Fruit fly (Drosophila melanogaster) whole organism, prepupa: ENCODE measurements around the gene inaF-A.

Source experiments
- Blimp-1 ChIP-seq: fragments of 200-800 bp; sonication (Bioruptor generic); optimal IDR thresholded peaks from 3 replicates; lab custom pipeline; 2017; ENCODE audit warnings: missing biosample characterization, missing genetic modification characterization, mild to moderate bottlenecking, moderate library complexity, missing genetic modification reagents
- CG10669 ChIP-seq: fragments of 200-800 bp; sonication (Bioruptor generic); optimal IDR thresholded peaks from 3 replicates; lab custom pipeline; 2018; ENCODE audit warnings: missing biosample characterization, mild to moderate bottlenecking, missing genetic modification characterization, moderate library complexity
- CG11294 ChIP-seq: fragments of 200-800 bp; sonication (Bioruptor generic); IDR thresholded peaks from 2 replicates; pipeline ENCODE4 v1.3.6; 2022; ENCODE audit warnings: missing biosample characterization, missing genetic modification characterization
- CG11902 ChIP-seq: fragments of 200-800 bp; sonication (Bioruptor generic); optimal IDR thresholded peaks from 3 replicates; lab custom pipeline; 2016; ENCODE audit warnings: missing biosample characterization, missing genetic modification characterization
- CG15336 ChIP-seq: fragments of 200-800 bp; sonication (Bioruptor generic); IDR thresholded peaks from 2 replicates; pipeline ENCODE4 v1.3.6; 2022; ENCODE audit warnings: missing biosample characterization, missing genetic modification characterization
- CG16779 ChIP-seq: fragments of 200-800 bp; sonication (Bioruptor generic); optimal IDR thresholded peaks from 3 replicates; lab custom pipeline; 2017; ENCODE audit warnings: missing biosample characterization, mild to moderate bottlenecking, missing genetic modification characterization
- CG3032 ChIP-seq: fragments of 200-800 bp; optimal IDR thresholded peaks from 2 replicates; lab custom pipeline; 2019; ENCODE audit warnings: missing biosample characterization, mild to moderate bottlenecking, missing genetic modification characterization, moderate library complexity
- CG31627 ChIP-seq: fragments of 200-800 bp; sonication (Bioruptor generic); optimal IDR thresholded peaks from 3 replicates; lab custom pipeline; 2016; ENCODE audit warnings: missing biosample characterization, missing genetic modification characterization
- CG32006 ChIP-seq: fragments of 200-800 bp; sonication (Bioruptor generic); optimal IDR thresholded peaks from 3 replicates; lab custom pipeline; 2017; ENCODE audit warnings: missing biosample characterization, mild to moderate bottlenecking, missing genetic modification characterization
- CG34406 ChIP-seq: fragments of 200-800 bp; sonication (Bioruptor generic); optimal IDR thresholded peaks from 3 replicates; lab custom pipeline; 2016; ENCODE audit warnings: missing biosample characterization, missing genetic modification characterization
- CG3919 ChIP-seq: fragments of 200-800 bp; sonication (Bioruptor generic); optimal IDR thresholded peaks from 3 replicates; lab custom pipeline; 2016; ENCODE audit warnings: missing biosample characterization, missing genetic modification characterization
- CG4318 ChIP-seq: fragments of 200-800 bp; sonication (Bioruptor generic); optimal IDR thresholded peaks from 3 replicates; lab custom pipeline; 2017; ENCODE audit warnings: missing biosample characterization, mild to moderate bottlenecking, missing genetic modification characterization
- CG6163 ChIP-seq: fragments of 200-800 bp; sonication (Bioruptor generic); IDR thresholded peaks from 3 replicates; pipeline ENCODE4 v1.3.6; 2022; ENCODE audit warnings: missing biosample characterization, missing genetic modification characterization
- CG6276 ChIP-seq: fragments of 200-800 bp; sonication (Bioruptor generic); optimal IDR thresholded peaks from 2 replicates; lab custom pipeline; 2017; ENCODE audit warnings: missing biosample characterization, mild to moderate bottlenecking, missing genetic modification characterization
- CG6792 ChIP-seq: fragments of 200-800 bp; sonication (Bioruptor generic); optimal IDR thresholded peaks from 3 replicates; lab custom pipeline; 2016; ENCODE audit warnings: missing biosample characterization, missing genetic modification characterization
- CG6854 ChIP-seq: fragments of 200-800 bp; sonication (Bioruptor generic); optimal IDR thresholded peaks from 2 replicates; lab custom pipeline; 2017; ENCODE audit warnings: missing biosample characterization, mild to moderate bottlenecking, missing genetic modification characterization
- CG7368 ChIP-seq: fragments of 200-800 bp; sonication (Bioruptor generic); optimal IDR thresholded peaks from 3 replicates; lab custom pipeline; 2016; ENCODE audit warnings: missing biosample characterization, missing genetic modification characterization
- CG8319 ChIP-seq: fragments of 200-800 bp; sonication (Bioruptor generic); optimal IDR thresholded peaks from 3 replicates; lab custom pipeline; 2016; ENCODE audit warnings: missing biosample characterization, missing genetic modification characterization
- CG8632 ChIP-seq: fragments of 200-800 bp; sonication (Bioruptor generic); optimal IDR thresholded peaks from 3 replicates; lab custom pipeline; 2016; ENCODE audit warnings: missing biosample characterization, missing genetic modification characterization
- Eip75B ChIP-seq: fragments of 200-800 bp; sonication (Bioruptor generic); optimal IDR thresholded peaks from 3 replicates; lab custom pipeline; 2016; ENCODE audit warnings: missing biosample characterization, missing genetic modification characterization
- Eip78C ChIP-seq: fragments of 200-800 bp; sonication (Bioruptor generic); peaks from one replicate; lab custom pipeline; 2016; ENCODE audit warnings: missing biosample characterization, missing genetic modification characterization
- Eip93F ChIP-seq: fragments of 200-800 bp; sonication (Bioruptor generic); optimal IDR thresholded peaks from 2 replicates; lab custom pipeline; 2016; ENCODE audit warnings: missing biosample characterization, mild to moderate bottlenecking, missing genetic modification characterization
- Ets96B ChIP-seq: fragments of 200-800 bp; optimal IDR thresholded peaks from 2 replicates; lab custom pipeline; 2019; ENCODE audit warnings: missing biosample characterization, mild to moderate bottlenecking, missing genetic modification characterization, moderate library complexity
- Gug ChIP-seq: fragments of 200-800 bp; sonication (Bioruptor generic); IDR thresholded peaks from 2 replicates; pipeline ENCODE4 v1.3.6; 2022; ENCODE audit warnings: missing biosample characterization, missing genetic modification characterization
- Hr4 ChIP-seq: fragments of 200-800 bp; sonication (Bioruptor generic); optimal IDR thresholded peaks from 3 replicates; lab custom pipeline; 2016; ENCODE audit warnings: missing biosample characterization, missing genetic modification characterization
- Lpt ChIP-seq: fragments of 200-800 bp; sonication (Bioruptor generic); optimal IDR thresholded peaks from 3 replicates; lab custom pipeline; 2016; ENCODE audit warnings: missing biosample characterization, missing genetic modification characterization
- Met ChIP-seq: fragments of 200-800 bp; sonication (Bioruptor generic); optimal IDR thresholded peaks from 3 replicates; lab custom pipeline; 2016; ENCODE audit warnings: missing biosample characterization, missing genetic modification characterization
- OdsH ChIP-seq: fragments of 200-800 bp; sonication (Bioruptor generic); optimal IDR thresholded peaks from 3 replicates; lab custom pipeline; 2016; ENCODE audit warnings: missing biosample characterization, missing genetic modification characterization
- Sox102F ChIP-seq: fragments of 200-800 bp; sonication (Bioruptor generic); optimal IDR thresholded peaks from 2 replicates; lab custom pipeline; 2016; ENCODE audit warnings: missing biosample characterization, mild to moderate bottlenecking, missing genetic modification characterization
- Sox14 ChIP-seq: fragments of 200-800 bp; sonication (Bioruptor generic); optimal IDR thresholded peaks from 3 replicates; lab custom pipeline; 2016; ENCODE audit warnings: missing biosample characterization, missing genetic modification characterization
- achi ChIP-seq: fragments of 200-800 bp; sonication (Bioruptor generic); optimal IDR thresholded peaks from 3 replicates; lab custom pipeline; 2016; ENCODE audit warnings: missing biosample characterization, missing genetic modification characterization
- cyc ChIP-seq: fragments of 200-800 bp; sonication (Bioruptor generic); optimal IDR thresholded peaks from 3 replicates; lab custom pipeline; 2016; ENCODE audit warnings: missing biosample characterization, missing genetic modification characterization
- dsx ChIP-seq: fragments of 200-800 bp; optimal IDR thresholded peaks from 3 replicates; lab custom pipeline; 2019; ENCODE audit warnings: missing biosample characterization, mild to moderate bottlenecking, missing genetic modification characterization, moderate library complexity; ENCODE audit not compliant: poor library complexity, severe bottlenecking
- eg ChIP-seq: fragments of 200-800 bp; sonication (Bioruptor generic); IDR thresholded peaks from 3 replicates; pipeline ENCODE4 v1.3.6; 2022; ENCODE audit warnings: missing biosample characterization, missing genetic modification characterization
- esn ChIP-seq: fragments of 200-800 bp; sonication (Bioruptor generic); optimal IDR thresholded peaks from 2 replicates; lab custom pipeline; 2016; ENCODE audit warnings: missing biosample characterization, mild to moderate bottlenecking, missing genetic modification characterization, moderate library complexity
- fd59A ChIP-seq: fragments of 200-800 bp; sonication (Bioruptor generic); optimal IDR thresholded peaks from 2 replicates; lab custom pipeline; 2017; ENCODE audit warnings: missing biosample characterization, mild to moderate bottlenecking, missing genetic modification characterization, missing genetic modification reagents
- fd85E ChIP-seq: fragments of 200-800 bp; sonication (Bioruptor generic); optimal IDR thresholded peaks from 3 replicates; lab custom pipeline; 2016; ENCODE audit warnings: missing biosample characterization, missing genetic modification characterization
- fkh ChIP-seq: fragments of 200-800 bp; sonication (Bioruptor generic); optimal IDR thresholded peaks from 3 replicates; lab custom pipeline; 2017; ENCODE audit warnings: missing biosample characterization, mild to moderate bottlenecking, missing genetic modification characterization, moderate library complexity
- lz ChIP-seq: fragments of 200-800 bp; sonication (Bioruptor generic); optimal IDR thresholded peaks from 3 replicates; lab custom pipeline; 2016; ENCODE audit warnings: missing biosample characterization, missing genetic modification characterization
- net ChIP-seq: fragments of 200-800 bp; sonication (Bioruptor generic); optimal IDR thresholded peaks from 3 replicates; lab custom pipeline; 2016; ENCODE audit warnings: missing biosample characterization, missing genetic modification characterization
- pdm3 ChIP-seq: fragments of 200-800 bp; sonication (Bioruptor generic); optimal IDR thresholded peaks from 3 replicates; lab custom pipeline; 2016; ENCODE audit warnings: missing biosample characterization, missing genetic modification characterization
- salr ChIP-seq, 2 experiments: fragments of 200-800 bp; sonication (Bioruptor generic); optimal IDR thresholded peaks; 3 replicates each; lab custom pipeline; 2016 to 2018; ENCODE audit warnings: missing biosample characterization in 2 of 2, missing genetic modification characterization in 2 of 2, mild to moderate bottlenecking in 1 of 2
- spab ChIP-seq: fragments of 200-800 bp; sonication (Bioruptor generic); optimal IDR thresholded peaks from 2 replicates; lab custom pipeline; 2017; ENCODE audit warnings: missing biosample characterization, mild to moderate bottlenecking, missing genetic modification characterization, missing genetic modification reagents
- ss ChIP-seq, 2 experiments: fragments of 200-800 bp; sonication (Bioruptor generic); optimal IDR thresholded peaks; 2 replicates in 1 of 2; 3 replicates in 1 of 2; lab custom pipeline; 2017 to 2018; ENCODE audit warnings: mild to moderate bottlenecking in 2 of 2, missing biosample characterization in 2 of 2, missing genetic modification characterization in 2 of 2, moderate library complexity in 1 of 2
- svp ChIP-seq: fragments of 200-800 bp; sonication (Bioruptor generic); peaks from one replicate; lab custom pipeline; 2016; ENCODE audit warnings: missing biosample characterization, missing genetic modification characterization

inaF-A gene

DNA sequence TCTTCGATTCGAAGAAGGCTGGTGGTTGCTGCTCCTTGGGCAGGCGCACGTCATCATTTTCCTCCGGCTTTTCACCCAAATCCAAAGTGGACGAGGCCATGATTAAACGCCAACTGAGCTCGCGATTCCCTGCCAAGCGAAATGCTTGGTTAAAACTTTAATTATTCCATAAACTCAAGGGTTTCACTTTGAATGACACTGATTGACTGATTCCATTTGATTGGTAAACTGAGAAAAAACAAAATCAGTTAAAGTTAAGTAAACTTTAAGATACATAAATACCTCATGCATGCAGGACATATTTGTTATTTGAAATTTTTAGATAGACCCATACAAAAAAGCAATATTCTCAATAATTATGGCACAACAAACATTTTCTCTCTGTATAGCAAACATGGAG lies at the start of gene inaF-A:
Gene inaF-A, minus strand, starts transcription at position 101 of the 400 bp plus-strand sequence.
- peak; percentile 18 for TF ChIP-seq Eip78C (GFP tag; lab: Kevin White, UChicago)
- no peak for TF ChIP-seq CG8632 (GFP tag; lab: Kevin White, UChicago)
- TF ChIP-seq CG32006 (GFP tag; lab: Kevin White, UChicago), result peak; percentile 33
- TF ChIP-seq CG7368, result no peak

DNA sequence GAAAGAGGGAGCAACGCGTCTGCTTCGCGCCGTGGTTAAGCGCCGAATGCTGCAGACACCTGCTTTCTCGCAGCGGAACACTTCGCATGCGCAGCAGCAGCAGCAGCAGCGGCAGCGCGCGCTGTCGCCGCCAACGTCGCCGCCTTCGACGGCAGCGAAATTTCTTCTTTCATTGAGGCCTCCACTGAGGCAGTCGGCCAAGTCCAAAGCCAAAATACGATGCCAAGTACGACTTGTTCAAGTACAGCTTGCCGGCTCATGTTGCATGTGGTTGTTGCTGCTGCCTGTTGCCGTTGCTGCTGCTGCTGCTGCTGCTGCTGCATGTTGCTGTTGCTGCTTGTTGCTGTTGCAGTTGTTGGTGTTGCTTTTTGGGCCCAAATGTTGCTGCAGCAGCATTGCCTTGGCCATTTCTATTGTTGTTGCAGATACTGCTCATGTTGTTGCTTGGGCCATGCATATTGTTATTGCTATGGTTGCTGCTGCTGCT lies 45.1 kb upstream of the inaF-A start, which contains the start of gene dy:
Gene dy, minus strand, starts transcription at position 51 of the 487 bp plus-strand sequence.
- TF ChIP-seq CG3032 (tag; lab: Kevin White, UChicago), result no peak
- TF ChIP-seq CG8632 (GFP tag; lab: Kevin White, UChicago), result no peak
- TF ChIP-seq Eip78C (GFP tag; lab: Kevin White, UChicago), result peak; percentile 34
- TF ChIP-seq CG3919 (GFP tag; lab: Kevin White, UChicago), result peak; percentile 51
- TF ChIP-seq net (GFP tag; lab: Kevin White, UChicago), result no peak
- no peak for TF ChIP-seq ss (GFP tag; optimal IDR thresholded peaks at IDR 0.05; lab: Kevin White, UChicago)

DNA sequence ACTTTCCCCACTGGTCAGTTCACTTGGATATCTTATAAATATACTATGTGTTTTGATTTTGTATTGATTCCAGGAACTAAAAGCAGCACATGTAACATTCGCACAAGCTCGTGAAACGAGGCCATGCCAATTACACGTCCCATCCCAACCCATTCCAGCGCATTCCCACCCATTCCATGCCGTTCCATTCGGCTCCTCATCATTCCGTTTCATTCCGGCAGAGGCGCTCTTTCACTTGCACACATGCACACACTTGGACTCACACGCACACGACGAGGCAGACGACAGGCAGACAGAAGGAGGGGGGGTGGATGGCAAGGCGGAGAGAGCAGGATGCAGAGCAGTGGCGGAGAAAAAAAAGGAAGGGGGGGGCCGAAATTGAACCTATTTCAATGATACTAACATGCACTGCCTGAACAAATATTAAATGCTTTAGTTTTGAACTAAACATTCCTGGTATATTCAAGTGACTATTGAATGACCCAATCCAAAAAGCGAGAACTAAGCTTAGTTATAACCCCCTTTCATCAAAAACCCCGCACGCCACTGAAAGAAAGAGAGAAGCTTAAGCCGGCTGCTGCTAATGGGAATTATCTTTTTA lies 42.4 kb upstream of the inaF-A start:
- peak; percentile 94 for TF ChIP-seq Eip75B (GFP tag; lab: Kevin White, UChicago)
- peak; percentile 90 for TF ChIP-seq Blimp-1 (GFP tag; lab: Kevin White, UChicago)
- peak; percentile 93 for TF ChIP-seq pdm3 (GFP tag; lab: Kevin White, UChicago)
- TF ChIP-seq CG11294, result peak; percentile 70
- TF ChIP-seq CG34406 (GFP tag; lab: Kevin White, UChicago), result peak; percentile 94
- peak; percentile 95 for TF ChIP-seq Sox14
- TF ChIP-seq dsx (GFP tag; lab: Kevin White, UChicago), result peak; percentile 92
- TF ChIP-seq CG7368, result peak; percentile 95
- TF ChIP-seq CG6854 (GFP tag; lab: Kevin White, UChicago), result peak; percentile 96
- TF ChIP-seq CG8319 (GFP tag; lab: Kevin White, UChicago), result peak; percentile 93
- TF ChIP-seq Eip78C (GFP tag; lab: Kevin White, UChicago), result peak; percentile 97
- peak; percentile 96 for TF ChIP-seq esn
- peak; percentile 95 for TF ChIP-seq CG32006 (GFP tag; lab: Kevin White, UChicago)
- TF ChIP-seq Lpt (GFP tag; lab: Kevin White, UChicago), result peak; percentile 93
- peak; percentile 93 for TF ChIP-seq OdsH (GFP tag; lab: Kevin White, UChicago)
- peak; percentile 95 for TF ChIP-seq lz (GFP tag; lab: Kevin White, UChicago)
- peak; percentile 90 for TF ChIP-seq Gug
- peak; percentile 94 for TF ChIP-seq CG6163 (GFP tag; lab: Robert Waterston, UW)
- TF ChIP-seq CG4318, result peak; percentile 93
- TF ChIP-seq CG6276 (GFP tag; lab: Kevin White, UChicago), result peak; percentile 89
- peak; percentile 87 for TF ChIP-seq fd85E
- TF ChIP-seq Sox102F (GFP tag; lab: Kevin White, UChicago), result peak; percentile 95
- peak; percentile 96 for TF ChIP-seq cyc
- peak; percentile 96 for TF ChIP-seq Met (GFP tag; lab: Kevin White, UChicago)
- TF ChIP-seq achi (GFP tag; lab: Kevin White, UChicago), result peak; percentile 94
- peak; percentile 91 to 92 for TF ChIP-seq salr (GFP tag; optimal IDR thresholded peaks at IDR 0.05; lab: Kevin White, UChicago)
- TF ChIP-seq CG3032 (tag; lab: Kevin White, UChicago), result peak; percentile 94
- TF ChIP-seq Hr4 (GFP tag; lab: Kevin White, UChicago), result peak; percentile 88
- TF ChIP-seq ss (GFP tag; optimal IDR thresholded peaks at IDR 0.05; lab: Kevin White, UChicago), result peak; percentile 95
- peak; percentile 96 for TF ChIP-seq CG31627 (GFP tag; lab: Kevin White, UChicago)
- TF ChIP-seq CG15336, result peak; percentile 94
- TF ChIP-seq CG10669 (GFP tag; lab: Kevin White, UChicago), result peak; percentile 93
- TF ChIP-seq CG16779, result peak; percentile 90
- peak; percentile 95 for TF ChIP-seq fd59A (GFP tag; lab: Kevin White, UChicago)
- peak; percentile 92 for TF ChIP-seq eg
- TF ChIP-seq CG6792 (GFP tag; lab: Kevin White, UChicago), result peak; percentile 97
- peak; percentile 95 for TF ChIP-seq spab (GFP tag; lab: Kevin White, UChicago)
- TF ChIP-seq Ets96B (tag; lab: Kevin White, UChicago), result peak; percentile 93
- TF ChIP-seq Eip93F (GFP tag; lab: Kevin White, UChicago), result peak; percentile 89
- TF ChIP-seq CG11902 (GFP tag; lab: Kevin White, UChicago), result peak; percentile 93
- peak; percentile 96 for TF ChIP-seq svp
- no peak for TF ChIP-seq fkh (GFP tag; lab: Kevin White, UChicago)
